Worm (Caenorhabditis elegans): ENCODE data around the gene dgk-1.

dgk-1 gene

DNA sequence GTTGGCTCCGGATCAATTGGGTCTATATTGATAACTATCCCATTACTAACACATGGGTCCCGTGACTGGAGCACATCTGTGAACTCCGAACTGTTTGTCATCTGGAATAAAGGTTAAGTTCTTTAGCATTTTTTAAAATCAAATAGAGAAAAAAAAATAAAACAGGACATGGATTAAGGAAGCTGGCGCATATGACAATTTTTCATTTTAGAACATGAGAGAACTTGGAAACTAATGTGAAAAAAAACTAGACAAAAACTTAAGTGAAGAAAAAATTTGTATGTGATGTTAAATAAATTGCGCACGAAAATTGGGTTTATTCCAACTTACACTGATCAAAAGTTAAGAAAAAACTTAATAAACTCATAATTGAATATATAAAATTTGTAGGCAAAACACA, 42.5 kb downstream of the dgk-1 start, which contains the start of gene sms-2:
TSS of gene sms-2 (minus strand) at position 101 of the 400 bp plus-strand sequence.
- TF ChIP-seq ham-2 (GFP tag; optimal IDR thresholded peaks at IDR 0.05), result no peak
- TF ChIP-seq drap-1 (GFP tag; optimal IDR thresholded peaks at IDR 0.05), result no peak
- TF ChIP-seq pha-4 (tag; optimal IDR thresholded peaks at IDR 0.05), result no peak
- no peak for TF ChIP-seq lsy-2 (tag; optimal IDR thresholded peaks at IDR 0.05)
- TF ChIP-seq nhr-12 (tag; optimal IDR thresholded peaks at IDR 0.05), result no peak
- TF ChIP-seq lin-13 (tag; optimal IDR thresholded peaks at IDR 0.05), result no peak
- TF ChIP-seq elt-3 (tag; optimal IDR thresholded peaks at IDR 0.05), result no peak
- TF ChIP-seq ces-1 (GFP tag; optimal IDR thresholded peaks at IDR 0.05), result no peak
- TF ChIP-seq mls-2 (tag; optimal IDR thresholded peaks at IDR 0.05), result no peak
- no peak for TF ChIP-seq hlh-1 (tag; optimal IDR thresholded peaks at IDR 0.05)
- TF ChIP-seq zip-8 (tag; optimal IDR thresholded peaks at IDR 0.05), result no peak
- TF ChIP-seq snpc-4 (tag; optimal IDR thresholded peaks at IDR 0.05), result no peak
- TF ChIP-seq nhr-2 (tag; optimal IDR thresholded peaks at IDR 0.05), result no peak
- TF ChIP-seq unc-39 (tag; optimal IDR thresholded peaks at IDR 0.05), result no peak
- no peak for TF ChIP-seq lin-32 (GFP tag; optimal IDR thresholded peaks at IDR 0.05)
- TF ChIP-seq nhr-28 (tag; optimal IDR thresholded peaks at IDR 0.05), result no peak
- TF ChIP-seq elt-1 (tag; optimal IDR thresholded peaks at IDR 0.05; ENCODE audit: borderline replicate concordance, insufficient read depth), result no peak

DNA sequence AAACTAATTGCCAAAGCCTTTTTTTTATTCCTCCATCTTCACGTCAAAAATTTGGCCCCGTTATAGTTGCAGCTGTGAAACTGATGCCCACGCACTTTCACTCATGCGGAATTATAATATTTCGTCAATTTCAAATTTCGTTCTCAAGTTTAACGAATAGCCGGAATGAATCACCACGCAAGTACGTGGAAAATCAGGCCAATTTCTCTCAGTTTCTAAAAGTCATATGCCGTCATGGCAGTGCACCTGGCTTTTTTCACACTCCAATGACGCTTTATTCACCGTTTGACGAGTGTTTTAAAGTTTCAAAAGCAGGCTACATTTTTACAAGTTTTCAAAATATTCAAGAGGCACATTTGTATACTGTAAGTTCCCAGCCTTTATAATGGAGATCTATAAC, 43.4 kb downstream of the dgk-1 start:
- TF ChIP-seq M03D4.4 (tag; optimal IDR thresholded peaks at IDR 0.05), result no peak
- no peak for TF ChIP-seq unc-62 (GFP tag; optimal IDR thresholded peaks at IDR 0.05)

DNA sequence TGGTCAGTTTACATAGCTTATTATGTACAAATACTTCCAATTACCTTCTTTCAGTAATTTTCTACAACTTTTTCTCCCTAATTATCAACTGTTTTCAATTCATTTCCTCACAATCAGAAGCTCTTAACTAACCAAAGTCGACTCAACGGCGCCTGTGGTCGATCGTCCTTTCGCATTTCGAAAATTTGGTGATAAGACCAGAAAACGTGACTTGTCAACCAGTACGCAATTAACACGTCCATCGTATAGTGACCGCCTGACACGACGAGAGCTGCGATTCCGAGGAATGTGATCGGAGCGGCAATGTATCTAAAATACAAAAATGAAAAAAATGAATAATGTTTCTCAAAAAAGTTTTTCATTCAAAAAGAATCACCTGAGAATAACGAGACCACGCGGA, 45.6 kb downstream of the dgk-1 start:
- TF ChIP-seq mls-2 (tag; optimal IDR thresholded peaks at IDR 0.05), result no peak
- TF ChIP-seq flh-1 (GFP tag; optimal IDR thresholded peaks at IDR 0.05), result no peak
- TF ChIP-seq nhr-76 (tag; optimal IDR thresholded peaks at IDR 0.05), result no peak
- TF ChIP-seq snpc-4 (tag; optimal IDR thresholded peaks at IDR 0.05), result no peak
- no peak for TF ChIP-seq ces-1 (GFP tag; optimal IDR thresholded peaks at IDR 0.05)
- TF ChIP-seq mep-1 (tag; optimal IDR thresholded peaks at IDR 0.05), result no peak
- TF ChIP-seq nhr-28 (tag; optimal IDR thresholded peaks at IDR 0.05), result no peak
- TF ChIP-seq elt-1 (tag; optimal IDR thresholded peaks at IDR 0.05; ENCODE audit: borderline replicate concordance, insufficient read depth), result no peak
- TF ChIP-seq lin-32 (GFP tag; optimal IDR thresholded peaks at IDR 0.05), result no peak
- TF ChIP-seq drap-1 (GFP tag; optimal IDR thresholded peaks at IDR 0.05), result no peak
- no peak for TF ChIP-seq elt-3 (tag; optimal IDR thresholded peaks at IDR 0.05)

DNA sequence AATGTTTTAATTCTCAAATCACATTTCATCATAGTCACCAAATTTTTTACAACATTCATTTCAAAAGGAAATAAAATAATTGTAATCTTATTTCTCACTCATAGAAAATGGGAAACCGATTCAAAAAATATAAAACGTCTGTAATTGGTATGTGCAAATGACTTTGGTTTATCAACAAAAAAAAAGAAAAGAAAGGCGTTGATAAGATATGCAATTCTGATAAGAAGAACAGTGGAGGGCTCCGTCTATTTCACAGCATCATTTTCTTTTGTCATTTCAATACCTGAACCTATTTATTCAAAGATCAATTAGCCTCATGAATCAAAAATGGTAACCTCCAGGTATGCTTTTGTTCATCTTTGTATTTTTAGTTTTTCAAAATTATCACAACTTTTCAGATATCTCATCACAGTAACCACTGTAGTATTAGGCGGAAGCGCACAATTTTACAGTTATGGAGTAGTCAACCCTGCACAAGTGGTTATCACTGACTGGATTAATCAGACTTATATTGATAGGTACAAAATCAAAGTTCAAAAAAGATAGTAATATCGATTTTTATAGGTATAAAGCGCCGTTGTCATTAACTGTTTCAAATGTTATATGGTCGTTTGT, 52.9 kb downstream of the dgk-1 start, which contains the start of gene F53H8.3:
TSS of gene F53H8.3 (plus strand) at position 275 of the 615 bp plus-strand sequence.
- TF ChIP-seq unc-39 (tag; optimal IDR thresholded peaks at IDR 0.05) (no peak), mls-2 (tag; optimal IDR thresholded peaks at IDR 0.05) (no peak), nhr-76 (tag; optimal IDR thresholded peaks at IDR 0.05) (no peak), tbx-8 (GFP tag; optimal IDR thresholded peaks at IDR 0.05) (no peak), nhr-12 (tag; optimal IDR thresholded peaks at IDR 0.05) (no peak), lin-32 (GFP tag; optimal IDR thresholded peaks at IDR 0.05) (no peak), ztf-11 (tag; optimal IDR thresholded peaks at IDR 0.05) (no peak)

DNA sequence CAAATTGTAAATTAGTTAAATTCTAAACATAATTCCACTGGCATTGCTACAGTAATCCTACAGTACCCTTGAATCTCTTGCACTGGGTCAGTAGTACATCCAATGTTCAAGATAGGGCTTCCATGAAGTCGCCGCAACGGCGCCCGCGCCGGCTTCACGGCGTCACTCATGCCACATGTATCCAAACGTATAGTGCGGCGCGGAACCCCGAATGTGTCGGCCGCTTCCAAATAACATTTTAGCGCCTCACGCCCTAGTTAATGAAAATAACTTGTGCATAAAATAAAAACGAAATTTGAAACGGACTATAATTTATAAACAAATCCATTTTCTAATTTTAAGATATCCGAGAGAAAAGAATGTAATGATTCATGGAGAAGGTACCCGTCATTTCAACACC, 55.2 kb downstream of the dgk-1 start:
- no peak for TF ChIP-seq nhr-2 (tag; optimal IDR thresholded peaks at IDR 0.05)
- no peak for TF ChIP-seq unc-62 (GFP tag; optimal IDR thresholded peaks at IDR 0.05)
